Fruit fly (Drosophila melanogaster) whole organism, embryonic: ENCODE results near the gene CG13359.

Experiments
- CG11247 ChIP-seq: fragments of 200-800 bp; sonication (Bioruptor generic); IDR thresholded peaks from 2 replicates; pipeline ENCODE4 v1.3.6; 2022; ENCODE audit warnings: missing biosample characterization, missing genetic modification characterization
- CG12744 ChIP-seq: fragments of 200-800 bp; sonication (Bioruptor generic); optimal IDR thresholded peaks from 2 replicates; lab custom pipeline; 2016; ENCODE audit warnings: missing biosample characterization, missing genetic modification characterization
- CG12769 ChIP-seq: fragments of 200-800 bp; sonication (Bioruptor generic); optimal IDR thresholded peaks from 2 replicates; lab custom pipeline; 2019; ENCODE audit warnings: missing biosample characterization, mild to moderate bottlenecking, missing genetic modification characterization, moderate library complexity
- CG13296 ChIP-seq: fragments of 200-800 bp; sonication (Bioruptor generic); optimal IDR thresholded peaks from 3 replicates; lab custom pipeline; 2018; ENCODE audit warnings: missing biosample characterization, mild to moderate bottlenecking, missing genetic modification characterization
- CG14014 ChIP-seq: fragments of 200-800 bp; sonication (Bioruptor generic); IDR thresholded peaks from 2 replicates; pipeline ENCODE4 v1.3.6; 2022; ENCODE audit warnings: missing biosample characterization, missing genetic modification characterization
- CG14441 ChIP-seq: fragments of 200-800 bp; sonication (Bioruptor generic); IDR thresholded peaks from 2 replicates; pipeline ENCODE4 v1.3.6; 2022; ENCODE audit warnings: missing biosample characterization, missing genetic modification characterization
- CG15696 ChIP-seq: fragments of 200-800 bp; sonication (Bioruptor generic); optimal IDR thresholded peaks from 2 replicates; lab custom pipeline; 2019; ENCODE audit warnings: missing biosample characterization, mild to moderate bottlenecking, missing genetic modification characterization, moderate library complexity
- CG16813 ChIP-seq: fragments of 200-800 bp; sonication (Bioruptor generic); IDR thresholded peaks from 3 replicates; pipeline ENCODE4 v1.3.6; 2022; ENCODE audit warnings: missing biosample characterization, missing genetic modification characterization; ENCODE audit not compliant: partially characterized antibody
- CG17359 ChIP-seq: fragments of 200-800 bp; sonication (Bioruptor generic); optimal IDR thresholded peaks from 3 replicates; lab custom pipeline; 2018; ENCODE audit warnings: missing biosample characterization, mild to moderate bottlenecking, missing genetic modification characterization, moderate library complexity
- CG17385 ChIP-seq: fragments of 200-800 bp; sonication (Bioruptor generic); optimal IDR thresholded peaks from 3 replicates; lab custom pipeline; 2018; ENCODE audit warnings: missing biosample characterization, mild to moderate bottlenecking, missing genetic modification characterization
- CG17802 ChIP-seq: fragments of 200-800 bp; sonication (Bioruptor generic); optimal IDR thresholded peaks from 2 replicates; lab custom pipeline; 2018; ENCODE audit warnings: missing biosample characterization, mild to moderate bottlenecking, missing genetic modification characterization, moderate library complexity
- CG18764 ChIP-seq: fragments of 200-800 bp; sonication (Bioruptor generic); optimal IDR thresholded peaks from 3 replicates; lab custom pipeline; 2016; ENCODE audit warnings: missing biosample characterization, missing genetic modification characterization
- CG2712 ChIP-seq: fragments of 200-800 bp; optimal IDR thresholded peaks from 3 replicates; lab custom pipeline; 2019; ENCODE audit warnings: missing biosample characterization, mild to moderate bottlenecking, missing genetic modification characterization, moderate library complexity
- CG31224 ChIP-seq: fragments of 200-800 bp; sonication (Bioruptor generic); IDR thresholded peaks from 2 replicates; pipeline ENCODE4 v1.3.6; 2022; ENCODE audit warnings: missing biosample characterization, missing genetic modification characterization
- CG32772 ChIP-seq: fragments of 200-800 bp; sonication (Bioruptor generic); IDR thresholded peaks from 2 replicates; pipeline ENCODE4 v1.3.6; 2022; ENCODE audit warnings: missing biosample characterization, missing genetic modification characterization
- CG3838 ChIP-seq: fragments of 200-800 bp; sonication (Bioruptor generic); optimal IDR thresholded peaks from 3 replicates; lab custom pipeline; 2016; ENCODE audit warnings: missing biosample characterization, missing genetic modification characterization
- CG3847 ChIP-seq: fragments of 200-800 bp; sonication (Bioruptor generic); IDR thresholded peaks from 2 replicates; pipeline ENCODE4 v1.3.6; 2022; ENCODE audit warnings: missing biosample characterization, missing genetic modification characterization
- CG4404 ChIP-seq: fragments of 200-800 bp; sonication (Bioruptor generic); IDR thresholded peaks from 2 replicates; pipeline ENCODE4 v1.3.6; 2022; ENCODE audit warnings: missing biosample characterization, missing genetic modification characterization
- CG4617 ChIP-seq: fragments of 200-800 bp; sonication (Bioruptor generic); optimal IDR thresholded peaks from 3 replicates; lab custom pipeline; 2016; ENCODE audit warnings: missing biosample characterization, missing genetic modification characterization, borderline replicate concordance
- CG4820 ChIP-seq: fragments of 200-800 bp; sonication (Bioruptor generic); optimal IDR thresholded peaks from 3 replicates; lab custom pipeline; 2016; ENCODE audit warnings: missing biosample characterization, missing genetic modification characterization
- CG6765 ChIP-seq: fragments of 200-800 bp; sonication (Bioruptor generic); optimal IDR thresholded peaks from 3 replicates; lab custom pipeline; 2017; ENCODE audit warnings: missing biosample characterization, mild to moderate bottlenecking, missing genetic modification characterization
- CG8281 ChIP-seq: fragments of 200-800 bp; sonication (Bioruptor generic); optimal IDR thresholded peaks from 2 replicates; lab custom pipeline; 2018; ENCODE audit warnings: missing biosample characterization, mild to moderate bottlenecking, missing genetic modification characterization, moderate library complexity
- CG8765 ChIP-seq: fragments of 200-800 bp; sonication (Bioruptor generic); IDR thresholded peaks from 2 replicates; pipeline ENCODE4 v1.3.6; 2022; ENCODE audit warnings: missing biosample characterization, missing genetic modification characterization
- CG8924 ChIP-seq: fragments of 200-800 bp; optimal IDR thresholded peaks from 3 replicates; lab custom pipeline; 2019; ENCODE audit warnings: missing biosample characterization, mild to moderate bottlenecking, missing genetic modification characterization, moderate library complexity
- CG9609 ChIP-seq: fragments of 200-800 bp; sonication (Bioruptor generic); optimal IDR thresholded peaks from 3 replicates; lab custom pipeline; 2016; ENCODE audit warnings: missing biosample characterization, missing genetic modification characterization
- CG9876 ChIP-seq: fragments of 200-800 bp; sonication (Bioruptor generic); optimal IDR thresholded peaks from 2 replicates; lab custom pipeline; 2016; ENCODE audit warnings: missing biosample characterization, missing genetic modification characterization
- Doc3 ChIP-seq: fragments of 200-800 bp; sonication (Bioruptor generic); IDR thresholded peaks from 3 replicates; pipeline ENCODE4 v1.3.6; 2022; ENCODE audit warnings: missing biosample characterization, missing genetic modification characterization; ENCODE audit not compliant: partially characterized antibody
- Mrtf ChIP-seq: fragments of 200-800 bp; sonication (Bioruptor generic); IDR thresholded peaks from 3 replicates; pipeline ENCODE4 v1.3.6; 2022; ENCODE audit warnings: missing biosample characterization, missing genetic modification characterization
- NC2β ChIP-seq: fragments of 200-800 bp; sonication (Bioruptor generic); optimal IDR thresholded peaks from 2 replicates; lab custom pipeline; 2016; ENCODE audit warnings: missing biosample characterization, missing genetic modification characterization
- PHDP ChIP-seq: fragments of 200-800 bp; sonication (Bioruptor generic); optimal IDR thresholded peaks from 3 replicates; lab custom pipeline; 2018; ENCODE audit warnings: missing biosample characterization, mild to moderate bottlenecking, missing genetic modification characterization, moderate library complexity
- Sox102F ChIP-seq: fragments of 200-800 bp; sonication (Bioruptor generic); optimal IDR thresholded peaks from 2 replicates; lab custom pipeline; 2018; ENCODE audit warnings: missing biosample characterization, mild to moderate bottlenecking, missing genetic modification characterization, moderate library complexity
- al ChIP-seq: fragments of 200-800 bp; sonication (Bioruptor generic); IDR thresholded peaks from 2 replicates; pipeline ENCODE4 v1.3.6; 2022; ENCODE audit warnings: missing biosample characterization, missing genetic modification characterization
- amos ChIP-seq: fragments of 200-800 bp; sonication (Bioruptor generic); IDR thresholded peaks from 2 replicates; pipeline ENCODE4 v1.3.6; 2022; ENCODE audit warnings: missing biosample characterization, missing genetic modification characterization; ENCODE audit not compliant: partially characterized antibody
- ase ChIP-seq: fragments of 200-800 bp; sonication (Bioruptor generic); IDR thresholded peaks from 3 replicates; pipeline ENCODE4 v1.3.6; 2022; ENCODE audit warnings: missing biosample characterization, missing genetic modification characterization
- chinmo ChIP-seq: fragments of 200-800 bp; sonication (Bioruptor generic); IDR thresholded peaks from 4 replicates; pipeline ENCODE4 v1.3.6; 2022; ENCODE audit warnings: missing biosample characterization, missing genetic modification characterization; ENCODE audit not compliant: partially characterized antibody
- croc ChIP-seq: fragments of 200-800 bp; sonication (Bioruptor generic); conservative IDR thresholded peaks from 3 replicates; pipeline ENCODE4 v1.3.6; 2022; ENCODE audit warnings: missing biosample characterization, missing genetic modification characterization
- da ChIP-seq: fragments of 200-800 bp; sonication (Bioruptor generic); optimal IDR thresholded peaks from 2 replicates; lab custom pipeline; 2016; ENCODE audit warnings: missing biosample characterization, missing genetic modification characterization
- dmrt99B ChIP-seq: fragments of 200-800 bp; sonication (Bioruptor generic); optimal IDR thresholded peaks from 2 replicates; lab custom pipeline; 2018; ENCODE audit warnings: missing biosample characterization, mild to moderate bottlenecking, missing genetic modification characterization, moderate library complexity
- en ChIP-seq: fragments of 200-800 bp; sonication (Bioruptor generic); optimal IDR thresholded peaks from 2 replicates; lab custom pipeline; 2016; ENCODE audit warnings: missing biosample characterization, missing genetic modification characterization
- gce ChIP-seq: fragments of 200-800 bp; sonication (Bioruptor generic); IDR thresholded peaks from 3 replicates; pipeline ENCODE4 v1.3.6; 2022; ENCODE audit warnings: missing biosample characterization, missing genetic modification characterization
- gro ChIP-seq: fragments of 200-800 bp; sonication (Bioruptor generic); optimal IDR thresholded peaks from 2 replicates; lab custom pipeline; 2016; ENCODE audit warnings: missing biosample characterization, missing genetic modification characterization
- jing ChIP-seq: fragments of 200-800 bp; sonication (Bioruptor generic); optimal IDR thresholded peaks from 2 replicates; lab custom pipeline; 2018; ENCODE audit warnings: missing biosample characterization, mild to moderate bottlenecking, missing genetic modification characterization
- jumu ChIP-seq: fragments of 200-800 bp; sonication (Bioruptor generic); optimal IDR thresholded peaks from 3 replicates; lab custom pipeline; 2016; ENCODE audit warnings: missing biosample characterization, missing genetic modification characterization
- kni ChIP-seq: fragments of 200-800 bp; sonication (Bioruptor generic); optimal IDR thresholded peaks from 3 replicates; lab custom pipeline; 2017; ENCODE audit warnings: mild to moderate bottlenecking, missing biosample characterization, missing genetic modification reagents, missing genetic modification characterization
- org-1 ChIP-seq: fragments of 200-800 bp; sonication (Bioruptor generic); optimal IDR thresholded peaks from 2 replicates; lab custom pipeline; 2017; ENCODE audit warnings: missing biosample characterization, missing genetic modification characterization
- phol ChIP-seq: fragments of 200-800 bp; sonication (Bioruptor generic); optimal IDR thresholded peaks from 3 replicates; lab custom pipeline; 2018; ENCODE audit warnings: missing biosample characterization, mild to moderate bottlenecking, missing genetic modification characterization, moderate library complexity
- pum ChIP-seq: fragments of 200-800 bp; sonication (Bioruptor generic); optimal IDR thresholded peaks from 2 replicates; lab custom pipeline; 2016; ENCODE audit warnings: missing biosample characterization, missing genetic modification characterization
- schlank ChIP-seq: fragments of 200-800 bp; sonication (Bioruptor generic); optimal IDR thresholded peaks from 2 replicates; lab custom pipeline; 2018; ENCODE audit warnings: missing biosample characterization, mild to moderate bottlenecking, missing genetic modification characterization
- toy ChIP-seq: fragments of 200-800 bp; sonication (Bioruptor generic); IDR thresholded peaks from 2 replicates; pipeline ENCODE4 v1.3.6; 2022; ENCODE audit warnings: missing biosample characterization, missing genetic modification characterization
- unpg ChIP-seq: fragments of 200-800 bp; sonication (Bioruptor generic); optimal IDR thresholded peaks from 3 replicates; lab custom pipeline; 2018; ENCODE audit warnings: missing biosample characterization, mild to moderate bottlenecking, missing genetic modification characterization, moderate library complexity
- wdn ChIP-seq: fragments of 200-800 bp; sonication (Bioruptor generic); IDR thresholded peaks from 2 replicates; pipeline ENCODE4 v1.3.6; 2022; ENCODE audit warnings: missing biosample characterization, missing genetic modification characterization

Gene CG13359

dm6 chrX:771431-772064 lies 31.7 kb downstream of the CG13359 start (continued):
- no peak for TF ChIP-seq schlank (tag; lab: Kevin White, UChicago)
- no peak for TF ChIP-seq Mrtf (GFP tag; lab: Robert Waterston, UW)
- peak; percentile 35 for TF ChIP-seq pum (GFP tag; lab: Kevin White, UChicago)
- no peak for TF ChIP-seq CG9609
- no peak for TF ChIP-seq CG3847 (GFP tag; lab: Robert Waterston, UW)
- no peak for TF ChIP-seq CG13296 (GFP tag; lab: Kevin White, UChicago)
- TF ChIP-seq wdn (GFP tag; lab: Robert Waterston, UW): no peak
- TF ChIP-seq croc (GFP tag; lab: Robert Waterston, UW): no peak
- no peak for TF ChIP-seq chinmo
- no peak for TF ChIP-seq da
- no peak for TF ChIP-seq amos (GFP tag; lab: Robert Waterston, UW)
- TF ChIP-seq CG3838: no peak
- TF ChIP-seq CG4404: peak; percentile 29; the same call in 1 of the 2 replicates
- TF ChIP-seq CG17802: peak; percentile 2
- TF ChIP-seq phol: peak; percentile 56
- no peak for TF ChIP-seq CG12769 (tag; lab: Kevin White, UChicago)
- no peak for TF ChIP-seq CG31224 (GFP tag; lab: Robert Waterston, UW)
- peak; percentile 32 for TF ChIP-seq jumu
- TF ChIP-seq gro: no peak
- no peak for TF ChIP-seq CG14014 (GFP tag; lab: Robert Waterston, UW)
- TF ChIP-seq CG6765 (GFP tag; lab: Kevin White, UChicago): no peak
- TF ChIP-seq CG32772: no peak
- TF ChIP-seq CG8765 (GFP tag; lab: Robert Waterston, UW): no peak
- TF ChIP-seq gce (GFP tag; lab: Robert Waterston, UW): no peak
- no peak for TF ChIP-seq al (GFP tag; lab: Robert Waterston, UW)
- TF ChIP-seq PHDP: no peak
- peak; percentile 3 for TF ChIP-seq jing (GFP tag; lab: Kevin White, UChicago)
- no peak for TF ChIP-seq CG17385 (GFP tag; lab: Kevin White, UChicago)
- no peak for TF ChIP-seq CG8281 (tag; lab: Kevin White, UChicago)
- no peak for TF ChIP-seq CG14441 (GFP tag; lab: Robert Waterston, UW)
- no peak for TF ChIP-seq toy (GFP tag; lab: Robert Waterston, UW)
- TF ChIP-seq CG12744: no peak
- peak; percentile 51 for TF ChIP-seq dmrt99B
- TF ChIP-seq CG2712 (tag; lab: Kevin White, UChicago): peak; percentile 52
- peak; percentile 19 for TF ChIP-seq en (GFP tag; lab: Kevin White, UChicago)
- no peak for TF ChIP-seq CG8924 (tag; lab: Kevin White, UChicago)
- no peak for TF ChIP-seq CG16813 (GFP tag; lab: Robert Waterston, UW)
- peak; percentile 12 for TF ChIP-seq CG15696 (tag; lab: Kevin White, UChicago)
- TF ChIP-seq CG9876 (GFP tag; lab: Kevin White, UChicago): no peak
- no peak for TF ChIP-seq CG4617 (GFP tag; lab: Kevin White, UChicago)
- TF ChIP-seq org-1 (GFP tag; lab: Kevin White, UChicago): no peak
- TF ChIP-seq CG4820 (GFP tag; lab: Kevin White, UChicago): peak; percentile 45
- no peak for TF ChIP-seq CG11247
- no peak for TF ChIP-seq ase (GFP tag; lab: Robert Waterston, UW)
- TF ChIP-seq CG18764 (GFP tag; lab: Kevin White, UChicago): no peak
- TF ChIP-seq Doc3 (GFP tag; lab: Robert Waterston, UW): no peak
- peak; percentile 59 for TF ChIP-seq unpg (GFP tag; lab: Kevin White, UChicago)
- TF ChIP-seq kni (GFP tag; lab: Kevin White, UChicago): no peak
- TF ChIP-seq Sox102F: peak; percentile 54
- TF ChIP-seq NC2β (GFP tag; lab: Kevin White, UChicago): no peak
- peak; percentile 34 for TF ChIP-seq CG17359 (tag; lab: Kevin White, UChicago)
